Fruit fly (Drosophila melanogaster): Measurements from ENCODE around the gene nol.

dm6 chr3L:11112427-11112826, 18.2 kb upstream of the nol start:
- TF ChIP-seq OdsH (GFP tag; optimal IDR thresholded peaks at IDR 0.05) (no peak), fd85E (GFP tag; optimal IDR thresholded peaks at IDR 0.05) (no peak), CG31627 (GFP tag; optimal IDR thresholded peaks at IDR 0.05) (no peak), CG10669 (GFP tag; optimal IDR thresholded peaks at IDR 0.05) (no peak), Sox15 (GFP tag; optimal IDR thresholded peaks at IDR 0.05) (no peak), Hr39 (GFP tag; optimal IDR thresholded peaks at IDR 0.05) (no peak), CG3919 (GFP tag; optimal IDR thresholded peaks at IDR 0.05) (no peak), fkh (GFP tag; optimal IDR thresholded peaks at IDR 0.05) (no peak), Gug (GFP tag; IDR thresholded peaks at IDR 0.05) (no peak), CG32006 (GFP tag; optimal IDR thresholded peaks at IDR 0.05) (no peak), svp (GFP tag) (no peak)

Data from whole organism, prepupa.